Worm (Caenorhabditis elegans): ENCODE measurements around the gene T26A5.8.

DNA sequence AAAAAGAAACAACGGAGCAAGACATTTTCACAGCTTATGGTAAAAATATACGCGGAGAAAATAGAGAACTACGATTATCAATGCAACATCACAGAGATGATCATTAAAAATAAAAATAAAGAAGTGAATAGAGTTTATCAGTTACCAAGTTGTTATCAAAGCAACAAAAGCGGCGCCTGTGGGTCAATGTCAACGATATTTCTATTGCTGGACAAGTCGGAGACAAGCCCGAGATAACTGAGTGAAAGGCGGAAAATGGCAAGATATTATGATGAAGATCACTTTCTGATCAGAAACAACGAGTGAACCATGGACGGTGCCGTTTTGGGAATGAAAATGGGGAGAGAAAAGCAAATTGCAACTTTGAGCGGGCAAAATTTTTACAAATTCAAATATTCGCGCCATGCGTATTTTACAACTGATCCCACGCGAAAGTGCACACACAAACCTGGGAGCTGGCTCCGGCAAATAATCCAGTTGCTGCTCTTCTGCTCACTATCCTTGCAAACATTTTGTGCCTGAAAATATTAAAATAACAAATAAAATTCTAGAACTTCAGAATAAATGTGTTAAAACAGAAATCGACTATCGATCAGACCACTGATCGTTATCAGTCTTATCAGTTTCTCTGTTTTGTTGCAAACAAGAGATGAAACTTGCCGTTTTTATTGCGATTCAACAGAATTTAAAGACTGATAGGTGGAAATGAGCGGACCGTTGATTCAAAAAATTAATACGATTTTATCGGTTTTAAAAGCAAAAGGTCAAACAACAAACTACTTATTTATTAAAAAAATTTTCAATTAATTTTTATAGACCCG lies 20.1 kb downstream of the T26A5.8 start, which contains the start of gene mel-32:
- peak; percentile 21 for TF ChIP-seq ama-1 (optimal IDR thresholded peaks at IDR 0.05)
- TF ChIP-seq tra-4 (tag; optimal IDR thresholded peaks at IDR 0.05): no peak
- TF ChIP-seq tbx-11 (GFP tag; IDR thresholded peaks at IDR 0.05): no peak
- no peak for TF ChIP-seq scrt-1 (GFP tag; IDR thresholded peaks at IDR 0.05)
- no peak for TF ChIP-seq flt-1 (GFP tag; IDR thresholded peaks at IDR 0.05)
- no peak for TF ChIP-seq tbx-37 (GFP tag; conservative IDR thresholded peaks at IDR 0.05)
- TF ChIP-seq aly-1 (tag; optimal IDR thresholded peaks at IDR 0.05): no peak
- TF ChIP-seq F13C5.2 (tag; optimal IDR thresholded peaks at IDR 0.05): no peak
- no peak for TF ChIP-seq ceh-13 (GFP tag; optimal IDR thresholded peaks at IDR 0.05)

Data from whole organism, early embryonic.